Worm (Caenorhabditis elegans): ENCODE data around the gene rdy-2.

- TF ChIP-seq ama-1 (optimal IDR thresholded peaks at IDR 0.05) (no peak), tbx-37 (GFP tag; conservative IDR thresholded peaks at IDR 0.05) (no peak), F13C5.2 (tag; optimal IDR thresholded peaks at IDR 0.05) (no peak), scrt-1 (GFP tag; IDR thresholded peaks at IDR 0.05) (no peak), hmbx-1 (tag; optimal IDR thresholded peaks at IDR 0.05) (no peak)
Observed at ce11 chrV:13591504-13592174, 9.1 kb downstream of the rdy-2 start, which contains the start of gene tbcb-1.

All from whole organism, early embryonic.